Worm (Caenorhabditis elegans) whole organism, L4/young adult: ENCODE measurements around the gene F52H2.3.

Experiments used
- dao-5 ChIP-seq: sonication (generic microtip); optimal IDR thresholded peaks from 2 replicates; lab custom pipeline; 2016; ENCODE audit warnings: missing genotype, missing genetic modification characterization, moderate library complexity, missing compliant biosample characterization
- him-1 ChIP-seq: sonication (generic microtip); optimal IDR thresholded peaks from 2 replicates; lab custom pipeline; 2016; ENCODE audit warnings: missing genotype, missing genetic modification reagents, missing genetic modification characterization, missing compliant biosample characterization

ce11 chrX:2538713-2539112, 2.1 kb downstream of the F52H2.3 start:
- TF ChIP-seq him-1 (tag; lab: Kevin White, UChicago) (no peak), dao-5 (no peak)
